Worm (Caenorhabditis elegans) whole organism, L4 larva: ENCODE data around the gene Y37A1B.4.
A peak's percentile ranks its signal among the peaks of the same experiment; 100 is the strongest.

Source experiments
- F37D6.2 ChIP-seq: sonication (generic microtip); optimal IDR thresholded peaks from 2 replicates; lab custom pipeline; 2016; ENCODE audit warnings: mild to moderate bottlenecking, missing genetic modification characterization, missing compliant biosample characterization
- F49E8.2 ChIP-seq: sonication (generic microtip); optimal IDR thresholded peaks from 2 replicates; lab custom pipeline; 2016; ENCODE audit warnings: missing compliant biosample characterization, mild to moderate bottlenecking, missing genetic modification characterization, borderline replicate concordance
- R02D3.7 ChIP-seq: fragments of 150-350 bp; sonication (generic microtip); optimal IDR thresholded peaks from 3 replicates; lab custom pipeline; 2014; ENCODE audit warnings: missing biosample characterization, missing genetic modification characterization
- Y48G9A.11 ChIP-seq: fragments of 200-800 bp; sonication (Bioruptor generic); IDR thresholded peaks from 2 replicates; pipeline ENCODE4 v1.3.6; 2022; ENCODE audit warnings: missing genetic modification reagents, missing genetic modification characterization, missing compliant biosample characterization
- ZK337.2 ChIP-seq: fragments of 200-800 bp; sonication (Bioruptor generic); IDR thresholded peaks from 2 replicates; pipeline ENCODE4 v1.3.6; 2022; ENCODE audit warnings: missing genetic modification reagents, missing genetic modification characterization, missing compliant biosample characterization
- aha-1 ChIP-seq: fragments of 150-350 bp; peaks from one replicate; lab custom pipeline; 2014; ENCODE audit warnings: missing biosample characterization, missing genetic modification characterization
- ama-1 ChIP-seq: fragments of 150-350 bp; optimal IDR thresholded peaks from 2 replicates; lab custom pipeline; 2014; ENCODE audit warnings: inconsistent platforms, mixed read lengths
- ceh-82 ChIP-seq: sonication (generic microtip); optimal IDR thresholded peaks from 2 replicates; lab custom pipeline; 2017; ENCODE audit warnings: missing biosample characterization, missing genetic modification characterization
- daf-16 ChIP-seq, 3 experiments: sonication (generic microtip); optimal IDR thresholded peaks; 2 replicates each; lab custom pipeline; 2016 to 2017; ENCODE audit warnings: missing genetic modification characterization in 3 of 3, missing genetic modification reagents in 3 of 3, mild to moderate bottlenecking in 2 of 3, missing compliant biosample characterization in 2 of 3, missing biosample characterization in 1 of 3, moderate library complexity in 1 of 3
- daf-19 ChIP-seq: fragments of 200-800 bp; sonication (Bioruptor generic); conservative IDR thresholded peaks from 2 replicates; pipeline ENCODE4 v1.3.6; 2022; ENCODE audit warnings: missing genetic modification characterization, missing compliant biosample characterization
- dmd-8 ChIP-seq: fragments of 200-800 bp; sonication (Bioruptor generic); IDR thresholded peaks from 2 replicates; pipeline ENCODE4 v1.3.6; 2022; ENCODE audit warnings: missing genetic modification characterization, missing compliant biosample characterization
- dpl-1 ChIP-seq: fragments of 150-350 bp; optimal IDR thresholded peaks from 2 replicates; lab custom pipeline; 2014; ENCODE audit warnings: missing biosample characterization, missing genetic modification reagents, missing genetic modification characterization
- fkh-10 ChIP-seq: fragments of 150-350 bp; optimal IDR thresholded peaks from 2 replicates; lab custom pipeline; 2014; ENCODE audit warnings: missing biosample characterization, missing genetic modification reagents, missing genetic modification characterization
- hif-1 ChIP-seq, 2 experiments: sonication (generic microtip); optimal IDR thresholded peaks; 2 replicates each; lab custom pipeline; 2016 to 2017; ENCODE audit warnings: missing compliant biosample characterization in 2 of 2, missing genetic modification characterization in 2 of 2, missing genetic modification reagents in 2 of 2, missing genotype in 2 of 2, mild to moderate bottlenecking in 1 of 2
- hlh-11 ChIP-seq: fragments of 200-800 bp; sonication (Bioruptor generic); optimal IDR thresholded peaks from 2 replicates; lab custom pipeline; 2018; ENCODE audit warnings: mild to moderate bottlenecking, missing genetic modification characterization, missing compliant biosample characterization
- hlh-30 ChIP-seq: sonication (generic microtip); optimal IDR thresholded peaks from 2 replicates; lab custom pipeline; 2017; ENCODE audit warnings: antibody characterized with exemption, mild to moderate bottlenecking, missing genetic modification characterization, missing compliant biosample characterization; ENCODE audit not compliant: insufficient read depth
- jun-1 ChIP-seq: fragments of 150-350 bp; optimal IDR thresholded peaks from 2 replicates; lab custom pipeline; 2014; ENCODE audit warnings: missing biosample characterization, missing genetic modification reagents, missing genetic modification characterization
- lin-29 ChIP-seq: fragments of 200-800 bp; sonication (Bioruptor generic); IDR thresholded peaks from 2 replicates; pipeline ENCODE4 v1.3.6; 2022; ENCODE audit warnings: missing genetic modification reagents, missing genetic modification characterization, missing compliant biosample characterization
- lin-39 ChIP-seq: fragments of 150-350 bp; optimal IDR thresholded peaks from 2 replicates; lab custom pipeline; 2014; ENCODE audit warnings: missing biosample characterization, missing genetic modification reagents, missing genetic modification characterization
- lir-3 ChIP-seq: sonication (generic microtip); optimal IDR thresholded peaks from 2 replicates; lab custom pipeline; 2016; ENCODE audit warnings: mild to moderate bottlenecking, missing genetic modification characterization, missing compliant biosample characterization
- lsy-2 ChIP-seq, 2 experiments: fragments of 150-350 bp in 1 of 2; sonication (generic microtip) in 1 of 2; optimal IDR thresholded peaks; 2 replicates each; lab custom pipeline; 2014 to 2017; ENCODE audit warnings: missing biosample characterization in 2 of 2, missing genetic modification characterization in 2 of 2
- madf-9 ChIP-seq: fragments of 200-800 bp; sonication (Bioruptor generic); conservative IDR thresholded peaks from 2 replicates; pipeline ENCODE4 v1.3.6; 2022; ENCODE audit warnings: missing genetic modification reagents, missing genetic modification characterization, missing compliant biosample characterization
- nhr-10 ChIP-seq: fragments of 150-350 bp; optimal IDR thresholded peaks from 2 replicates; lab custom pipeline; 2014; ENCODE audit warnings: missing biosample characterization, missing genetic modification characterization
- nhr-11 ChIP-seq: fragments of 150-350 bp; optimal IDR thresholded peaks from 2 replicates; lab custom pipeline; 2014; ENCODE audit warnings: missing biosample characterization, missing genetic modification characterization
- nhr-25 ChIP-seq: sonication (generic microtip); optimal IDR thresholded peaks from 2 replicates; lab custom pipeline; 2017; ENCODE audit warnings: missing genetic modification characterization, mild to moderate bottlenecking, missing compliant biosample characterization, antibody characterized with exemption, moderate library complexity, borderline replicate concordance; ENCODE audit not compliant: insufficient read depth
- nhr-28 ChIP-seq: fragments of 150-350 bp; optimal IDR thresholded peaks from 2 replicates; lab custom pipeline; 2014; ENCODE audit warnings: missing biosample characterization, missing genetic modification characterization
- nhr-42 ChIP-seq: fragments of 200-800 bp; sonication (Bioruptor generic); IDR thresholded peaks from 2 replicates; pipeline ENCODE4 v1.3.6; 2022; ENCODE audit warnings: missing genetic modification characterization, missing compliant biosample characterization
- nhr-48 ChIP-seq: sonication (generic microtip); optimal IDR thresholded peaks from 2 replicates; lab custom pipeline; 2016; ENCODE audit warnings: mild to moderate bottlenecking, missing genetic modification characterization, missing compliant biosample characterization
- nhr-77 ChIP-seq: fragments of 150-350 bp; optimal IDR thresholded peaks from 2 replicates; lab custom pipeline; 2014; ENCODE audit warnings: missing biosample characterization, missing genetic modification characterization
- php-3 ChIP-seq: fragments of 200-800 bp; sonication (Bioruptor generic); IDR thresholded peaks from 2 replicates; pipeline ENCODE4 v1.3.6; 2022; ENCODE audit warnings: missing genetic modification reagents, missing genetic modification characterization, missing compliant biosample characterization
- rbr-2 ChIP-seq: sonication (generic microtip); optimal IDR thresholded peaks from 2 replicates; lab custom pipeline; 2016; ENCODE audit warnings: missing genotype, missing genetic modification characterization, missing compliant biosample characterization
- sdz-12 ChIP-seq: fragments of 200-800 bp; sonication (Bioruptor generic); optimal IDR thresholded peaks from 2 replicates; lab custom pipeline; 2018; ENCODE audit warnings: mild to moderate bottlenecking, missing genetic modification characterization, missing compliant biosample characterization
- set-16 ChIP-seq: fragments of 200-800 bp; sonication (Bioruptor generic); IDR thresholded peaks from 2 replicates; pipeline ENCODE4 v1.3.6; 2022; ENCODE audit warnings: missing genetic modification reagents, missing genetic modification characterization, missing compliant biosample characterization
- skn-1 ChIP-seq: fragments of 150-350 bp; optimal IDR thresholded peaks from 2 replicates; lab custom pipeline; 2014; ENCODE audit warnings: missing biosample characterization, missing genetic modification characterization
- unc-130 ChIP-seq: sonication (generic microtip); optimal IDR thresholded peaks from 2 replicates; lab custom pipeline; 2016; ENCODE audit warnings: missing genetic modification reagents, missing genetic modification characterization, missing compliant biosample characterization
- unc-39 ChIP-seq: sonication (generic microtip); optimal IDR thresholded peaks from 2 replicates; lab custom pipeline; 2017; ENCODE audit warnings: missing biosample characterization, missing genetic modification characterization
- unc-62 ChIP-seq, 3 experiments: fragments of 150-350 bp in 1 of 3; sonication (generic microtip); optimal IDR thresholded peaks in 2 of 3; peaks in 1 of 3; 1 replicate in 1 of 3; 2 replicates in 2 of 3; lab custom pipeline; 2014 to 2017; ENCODE audit warnings: missing biosample characterization in 3 of 3, missing genetic modification characterization in 3 of 3, missing genetic modification reagents in 3 of 3, missing genotype in 1 of 3

The Y37A1B.4 gene

DNA sequence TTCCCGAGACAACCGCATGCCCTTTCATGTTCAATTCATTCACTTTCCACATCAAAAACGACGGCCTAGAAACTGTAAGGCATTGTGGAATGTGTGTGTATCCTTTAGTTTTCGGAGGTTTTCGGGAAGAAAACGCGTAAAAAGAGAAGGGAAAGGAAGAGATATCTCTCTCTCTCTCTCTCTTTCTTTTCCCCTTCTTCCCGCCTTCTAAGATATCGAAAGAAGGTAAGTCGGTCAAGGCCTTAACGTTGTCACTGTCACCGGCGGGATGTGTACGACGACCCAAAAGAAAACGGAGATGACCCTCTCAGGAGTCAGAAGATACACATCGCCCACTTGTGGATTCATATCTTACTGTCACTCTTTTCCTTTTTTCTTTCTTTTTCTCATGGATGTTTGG lies 29.2 kb upstream of the Y37A1B.4 start:
- no peak for TF ChIP-seq ZK337.2 (GFP tag; lab: Robert Waterston, UW)
- no peak for TF ChIP-seq set-16 (GFP tag; lab: Robert Waterston, UW)
- no peak for TF ChIP-seq lin-39 (tag; lab: Kevin White, UChicago)
- no peak for TF ChIP-seq daf-16 (GFP tag; optimal IDR thresholded peaks at IDR 0.05; lab: Kevin White, UChicago)
- TF ChIP-seq daf-16 (tag; optimal IDR thresholded peaks at IDR 0.05; lab: Kevin White, UChicago) = no peak
- no peak for TF ChIP-seq jun-1 (tag; lab: Kevin White, UChicago)
- TF ChIP-seq nhr-77 = no peak
- no peak for TF ChIP-seq hlh-11 (tag; lab: Kevin White, UChicago)
- no peak for TF ChIP-seq dmd-8 (GFP tag; lab: Robert Waterston, UW)
- no peak for TF ChIP-seq nhr-42 (GFP tag; lab: Robert Waterston, UW)
- no peak for TF ChIP-seq madf-9 (GFP tag; lab: Robert Waterston, UW)
- no peak for TF ChIP-seq daf-19 (GFP tag; lab: Robert Waterston, UW)
- TF ChIP-seq R02D3.7 = no peak
- TF ChIP-seq lin-29 (GFP tag; lab: Robert Waterston, UW) = no peak
- no peak for TF ChIP-seq ama-1 (lab: Kevin White, UChicago)
- no peak for TF ChIP-seq dpl-1 (GFP tag; lab: Kevin White, UChicago)
- TF ChIP-seq unc-39 (tag; lab: Kevin White, UChicago) = no peak
- TF ChIP-seq lir-3 = no peak
- TF ChIP-seq nhr-28 (tag; lab: Kevin White, UChicago) = peak; percentile 48
- TF ChIP-seq nhr-48 (tag; lab: Kevin White, UChicago) = no peak
- no peak for TF ChIP-seq fkh-10 (GFP tag; lab: Kevin White, UChicago)
- TF ChIP-seq unc-130 (GFP tag; lab: Kevin White, UChicago) = no peak
- no peak for TF ChIP-seq ceh-82 (tag; lab: Kevin White, UChicago)
- no peak for TF ChIP-seq sdz-12 (GFP tag; lab: Kevin White, UChicago)
- TF ChIP-seq F49E8.2 (tag; lab: Kevin White, UChicago) = no peak
- no peak for TF ChIP-seq skn-1
- TF ChIP-seq unc-62 (GFP tag; optimal IDR thresholded peaks at IDR 0.05 in 1 of 2; lab: Kevin White, UChicago) = peak in 1 of 2 experiments; percentile 83
- TF ChIP-seq unc-62 (tag; optimal IDR thresholded peaks at IDR 0.05; lab: Kevin White, UChicago) = no peak
- TF ChIP-seq rbr-2 (tag; lab: Kevin White, UChicago) = no peak
- TF ChIP-seq hlh-30 (tag; lab: Kevin White, UChicago) = peak; percentile 41
- TF ChIP-seq nhr-25 = peak; percentile 73
- no peak for TF ChIP-seq php-3

- TF ChIP-seq F37D6.2 (tag; lab: Kevin White, UChicago) (no peak), nhr-28 (tag; lab: Kevin White, UChicago) (peak; percentile 11), madf-9 (GFP tag; lab: Robert Waterston, UW) (no peak)
- TF ChIP-seq, all 104 proteins: peak for 1
Measured at ce11 chrIV:14086395-14086794, 25.9 kb upstream of the Y37A1B.4 start.

ce11 chrIV:14083505-14083904 lies 23.0 kb upstream of the Y37A1B.4 start, which contains the start of gene F52B11.2:
F52B11.2 (plus strand) TSS chrIV:14083568.
- TF ChIP-seq hif-1 (tag; optimal IDR thresholded peaks at IDR 0.05; lab: Kevin White, UChicago) (peak in 1 of 2 experiments; percentile 18), Y48G9A.11 (GFP tag; lab: Robert Waterston, UW) (peak; percentile 18; the same call in 1 of the 2 replicates), unc-130 (GFP tag; lab: Kevin White, UChicago) (no peak), dmd-8 (GFP tag; lab: Robert Waterston, UW) (no peak), nhr-10 (no peak), aha-1 (tag; lab: Kevin White, UChicago) (peak; percentile 4)
- TF ChIP-seq, all 104 proteins: peak for 3

DNA sequence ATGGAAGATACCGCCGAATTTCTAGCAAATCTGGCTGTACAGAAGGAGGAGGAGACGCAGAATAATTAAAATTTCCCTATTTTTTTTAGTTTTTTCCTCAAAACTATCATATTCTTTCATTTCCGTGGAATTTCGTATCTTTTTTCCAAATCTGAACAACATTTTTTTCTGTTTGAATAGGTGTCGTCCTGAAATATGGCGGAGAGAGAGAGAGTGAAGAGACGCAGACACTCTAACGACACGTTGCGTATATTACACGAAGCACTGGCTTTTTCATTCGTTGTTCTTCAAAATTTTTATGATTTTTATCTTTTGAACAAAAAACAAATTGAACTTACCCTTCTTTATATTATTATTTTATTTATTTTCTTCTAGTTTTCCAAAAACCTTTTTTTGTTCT lies 22.4 kb upstream of the Y37A1B.4 start:
- TF ChIP-seq nhr-11 (tag; lab: Kevin White, UChicago) (no peak), aha-1 (tag; lab: Kevin White, UChicago) (peak; percentile 51), lsy-2 (tag; optimal IDR thresholded peaks at IDR 0.05; lab: Kevin White, UChicago) (peak in 1 of 2 experiments; percentile 10)
